Worm (Caenorhabditis elegans) whole organism, young adult: ENCODE measurements around the gene far-5.
A peak's percentile ranks its signal among the peaks of the same experiment; 100 is the strongest.

Experiments
- B0019.2 ChIP-seq: fragments of 200-800 bp; sonication (Bioruptor generic); conservative IDR thresholded peaks from 2 replicates; pipeline ENCODE4 v1.3.6; 2022; ENCODE audit warnings: missing genetic modification reagents, missing genetic modification characterization, missing compliant biosample characterization
- B0261.1 ChIP-seq: sonication (generic microtip); optimal IDR thresholded peaks from 2 replicates; lab custom pipeline; 2016; ENCODE audit warnings: mild to moderate bottlenecking, missing genetic modification characterization, moderate library complexity, missing compliant biosample characterization
- C17E4.6 ChIP-seq: fragments of 200-800 bp; sonication (Bioruptor generic); IDR thresholded peaks from 2 replicates; pipeline ENCODE4 v1.3.6; 2022; ENCODE audit warnings: missing genetic modification reagents, missing genetic modification characterization, missing compliant biosample characterization
- D2030.7 ChIP-seq: fragments of 200-800 bp; sonication (Bioruptor generic); IDR thresholded peaks from 2 replicates; pipeline ENCODE4 v1.3.6; 2022; ENCODE audit warnings: missing genetic modification reagents, missing genetic modification characterization, missing compliant biosample characterization
- F33H1.4 ChIP-seq: fragments of 200-800 bp; sonication (Bioruptor generic); IDR thresholded peaks from 2 replicates; pipeline ENCODE4 v1.3.6; 2022; ENCODE audit warnings: missing genetic modification reagents, missing genetic modification characterization, missing compliant biosample characterization
- F49E8.2 ChIP-seq: sonication (generic microtip); optimal IDR thresholded peaks from 3 replicates; lab custom pipeline; 2017; ENCODE audit warnings: missing genetic modification characterization, mild to moderate bottlenecking, missing compliant biosample characterization, antibody characterized with exemption, moderate library complexity; ENCODE audit not compliant: insufficient read depth
- F57A8.1 ChIP-seq: fragments of 200-800 bp; sonication (Bioruptor generic); optimal IDR thresholded peaks from 2 replicates; lab custom pipeline; 2018; ENCODE audit warnings: mild to moderate bottlenecking, missing genetic modification characterization, moderate library complexity, missing compliant biosample characterization
- K12H6.12 ChIP-seq: fragments of 200-800 bp; sonication (Bioruptor generic); optimal IDR thresholded peaks from 2 replicates; lab custom pipeline; 2018; ENCODE audit warnings: mild to moderate bottlenecking, missing genetic modification characterization, missing compliant biosample characterization
- Y53F4B.3 ChIP-seq: fragments of 200-800 bp; sonication (Bioruptor generic); IDR thresholded peaks from 2 replicates; pipeline ENCODE4 v1.3.6; 2022; ENCODE audit warnings: missing genetic modification reagents, missing genetic modification characterization, missing compliant biosample characterization
- Y67H2A.10 ChIP-seq: fragments of 200-800 bp; sonication (Bioruptor generic); conservative IDR thresholded peaks from 2 replicates; pipeline ENCODE4 v1.3.6; 2022; ENCODE audit warnings: missing genetic modification reagents, missing genetic modification characterization, missing compliant biosample characterization
- Y95B8A.8 ChIP-seq: fragments of 200-800 bp; sonication (Bioruptor generic); IDR thresholded peaks from 2 replicates; pipeline ENCODE4 v1.3.6; 2022; ENCODE audit warnings: missing genetic modification reagents, missing genetic modification characterization, missing compliant biosample characterization
- ama-1 ChIP-seq, 3 experiments: fragments of 150-350 bp in 1 of 3; sonication (generic microtip) in 2 of 3; optimal IDR thresholded peaks; 2 replicates each; lab custom pipeline; 2014 to 2018; ENCODE audit warnings: missing biosample characterization in 2 of 3, missing genetic modification characterization in 2 of 3, missing genetic modification reagents in 2 of 3
- atf-7 ChIP-seq: sonication (generic microtip); optimal IDR thresholded peaks from 2 replicates; lab custom pipeline; 2017; ENCODE audit warnings: mild to moderate bottlenecking, missing genetic modification characterization, missing compliant biosample characterization
- attf-3 ChIP-seq: fragments of 200-800 bp; sonication (Bioruptor generic); conservative IDR thresholded peaks from 2 replicates; pipeline ENCODE4 v1.3.6; 2022; ENCODE audit warnings: missing genetic modification reagents, missing genetic modification characterization, missing compliant biosample characterization
- cebp-1 ChIP-seq, 2 experiments: fragments of 200-800 bp in 1 of 2; sonication (Bioruptor generic) in 1 of 2; sonication (generic microtip) in 1 of 2; IDR thresholded peaks in 1 of 2; optimal IDR thresholded peaks in 1 of 2; 2 replicates each; pipeline versions ENCODE4 v1.3.6 to Lab custom; 2017 to 2022; ENCODE audit warnings: missing compliant biosample characterization in 2 of 2, missing genetic modification characterization in 2 of 2, mild to moderate bottlenecking in 1 of 2, missing genetic modification reagents in 1 of 2, moderate library complexity in 1 of 2
- ceh-40 ChIP-seq: fragments of 200-800 bp; sonication (Bioruptor generic); IDR thresholded peaks from 2 replicates; pipeline ENCODE4 v1.3.6; 2022; ENCODE audit warnings: missing genetic modification characterization, missing compliant biosample characterization
- ceh-91 ChIP-seq: fragments of 200-800 bp; sonication (Bioruptor generic); IDR thresholded peaks from 2 replicates; pipeline ENCODE4 v1.3.6; 2022; ENCODE audit warnings: missing genetic modification reagents, missing genetic modification characterization, missing compliant biosample characterization
- die-1 ChIP-seq: sonication (generic microtip); optimal IDR thresholded peaks from 2 replicates; lab custom pipeline; 2016; ENCODE audit warnings: missing genotype, mild to moderate bottlenecking, missing genetic modification characterization, missing compliant biosample characterization
- dpff-1 ChIP-seq: sonication (generic microtip); optimal IDR thresholded peaks from 2 replicates; lab custom pipeline; 2017; ENCODE audit warnings: mild to moderate bottlenecking, missing genetic modification characterization, missing compliant biosample characterization
- dpl-1 ChIP-seq: fragments of 150-350 bp; optimal IDR thresholded peaks from 2 replicates; lab custom pipeline; 2014; ENCODE audit warnings: missing biosample characterization, missing genetic modification reagents, missing genetic modification characterization
- efl-1 ChIP-seq: fragments of 150-350 bp; optimal IDR thresholded peaks from 2 replicates; lab custom pipeline; 2014; ENCODE audit warnings: missing biosample characterization, missing genetic modification reagents, missing genetic modification characterization
- ets-4 ChIP-seq: fragments of 200-800 bp; sonication (Bioruptor generic); optimal IDR thresholded peaks from 2 replicates; lab custom pipeline; 2018; ENCODE audit warnings: mild to moderate bottlenecking, missing genetic modification characterization, missing compliant biosample characterization
- him-1 ChIP-seq: sonication (generic microtip); optimal IDR thresholded peaks from 2 replicates; lab custom pipeline; 2016; ENCODE audit warnings: missing genotype, missing genetic modification reagents, missing genetic modification characterization, missing compliant biosample characterization
- hmg-1.2 ChIP-seq: fragments of 200-800 bp; sonication (Bioruptor generic); IDR thresholded peaks from 2 replicates; pipeline ENCODE4 v1.3.6; 2022; ENCODE audit warnings: missing genetic modification reagents, missing genetic modification characterization, missing compliant biosample characterization
- lin-40 ChIP-seq: sonication (generic microtip); optimal IDR thresholded peaks from 2 replicates; lab custom pipeline; 2016; ENCODE audit warnings: missing genetic modification characterization, mild to moderate bottlenecking, missing compliant biosample characterization, missing genotype, missing genetic modification reagents
- lin-54 ChIP-seq: fragments of 200-800 bp; sonication (Bioruptor generic); optimal IDR thresholded peaks from 2 replicates; lab custom pipeline; 2018; ENCODE audit warnings: mild to moderate bottlenecking, missing genetic modification characterization, missing compliant biosample characterization
- lir-1 ChIP-seq: fragments of 200-800 bp; sonication (Bioruptor generic); conservative IDR thresholded peaks from 2 replicates; pipeline ENCODE4 v1.3.6; 2022; ENCODE audit warnings: missing genetic modification reagents, missing genetic modification characterization, missing compliant biosample characterization
- madf-6 ChIP-seq: fragments of 200-800 bp; sonication (Bioruptor generic); IDR thresholded peaks from 2 replicates; pipeline ENCODE4 v1.3.6; 2022; ENCODE audit warnings: missing genetic modification reagents, missing genetic modification characterization, missing compliant biosample characterization
- madf-8 ChIP-seq: fragments of 200-800 bp; sonication (Bioruptor generic); conservative IDR thresholded peaks from 2 replicates; pipeline ENCODE4 v1.3.6; 2022; ENCODE audit warnings: missing genetic modification reagents, missing genetic modification characterization, missing compliant biosample characterization
- nfya-1 ChIP-seq: sonication (generic microtip); optimal IDR thresholded peaks from 2 replicates; lab custom pipeline; 2017; ENCODE audit warnings: antibody characterized with exemption, missing compliant biosample characterization, missing genetic modification characterization, borderline replicate concordance; ENCODE audit not compliant: insufficient read depth
- nhr-80 ChIP-seq: sonication (generic microtip); optimal IDR thresholded peaks from 2 replicates; lab custom pipeline; 2016; ENCODE audit warnings: missing genetic modification characterization, missing compliant biosample characterization
- pbrm-1 ChIP-seq: fragments of 200-800 bp; sonication (Bioruptor generic); IDR thresholded peaks from 2 replicates; pipeline ENCODE4 v1.3.6; 2022; ENCODE audit warnings: missing genetic modification reagents, missing genetic modification characterization, missing compliant biosample characterization
- rcor-1 ChIP-seq: fragments of 200-800 bp; sonication (Bioruptor generic); IDR thresholded peaks from 2 replicates; pipeline ENCODE4 v1.3.6; 2022; ENCODE audit warnings: missing genetic modification reagents, missing genetic modification characterization, missing compliant biosample characterization
- rpc-1 ChIP-seq, 2 experiments: fragments of 150-350 bp in 1 of 2; sonication (generic microtip) in 1 of 2; optimal IDR thresholded peaks; 2 replicates each; lab custom pipeline; 2014 to 2018; ENCODE audit warnings: missing biosample characterization in 1 of 2, missing genetic modification characterization in 1 of 2, missing genetic modification reagents in 1 of 2, missing genotype in 1 of 2
- snpc-1.1 ChIP-seq: sonication (generic microtip); optimal IDR thresholded peaks from 2 replicates; lab custom pipeline; 2017; ENCODE audit warnings: missing genetic modification characterization, mild to moderate bottlenecking, missing compliant biosample characterization, antibody characterized with exemption, moderate library complexity, missing genotype, missing genetic modification reagents; ENCODE audit not compliant: insufficient read depth
- snpc-4 ChIP-seq, 5 experiments: fragments of 150-350 bp in 1 of 5; sonication (generic microtip) in 4 of 5; optimal IDR thresholded peaks; 2 replicates each; lab custom pipeline; 2014 to 2018; ENCODE audit warnings: missing genetic modification characterization in 5 of 5, missing biosample characterization in 3 of 5, antibody characterized with exemption in 2 of 5, mild to moderate bottlenecking in 2 of 5, missing compliant biosample characterization in 2 of 5, missing genotype in 2 of 5, moderate library complexity in 2 of 5, missing genetic modification reagents in 1 of 5
- sptf-2 ChIP-seq: fragments of 200-800 bp; sonication (Bioruptor generic); optimal IDR thresholded peaks from 2 replicates; lab custom pipeline; 2018; ENCODE audit warnings: mild to moderate bottlenecking, missing genetic modification characterization, missing compliant biosample characterization
- tbp1 ChIP-seq: fragments of 200-800 bp; sonication (Bioruptor generic); optimal IDR thresholded peaks from 2 replicates; lab custom pipeline; 2018; ENCODE audit warnings: mild to moderate bottlenecking, missing genetic modification characterization, missing compliant biosample characterization
- unc-130 ChIP-seq: sonication (generic microtip); optimal IDR thresholded peaks from 2 replicates; lab custom pipeline; 2016; ENCODE audit warnings: missing genetic modification reagents, missing genetic modification characterization, missing compliant biosample characterization
- unc-62 ChIP-seq: fragments of 150-350 bp; optimal IDR thresholded peaks from 2 replicates; lab custom pipeline; 2014; ENCODE audit warnings: missing biosample characterization, missing genetic modification reagents, missing genetic modification characterization
- ztf-26 ChIP-seq: sonication (generic microtip); optimal IDR thresholded peaks from 2 replicates; lab custom pipeline; 2017; ENCODE audit warnings: missing genetic modification characterization, missing compliant biosample characterization

Gene far-5

ce11 chrV:13000068-13000467 lies 4.7 kb downstream of the far-5 start (continued):
- TF ChIP-seq pbrm-1 (peak; percentile 35; the same call in 1 of the 2 replicates), Y95B8A.8 (0 out of 2 replicates have a peak, but pooled peaks have one; percentile 52), lin-40 (tag; lab: Kevin White, UChicago) (no peak), B0019.2 (peak; percentile 66), attf-3 (peak; percentile 34; the same call in 1 of the 2 replicates), efl-1 (peak; percentile 95), madf-6 (peak; percentile 97), ztf-26 (tag; lab: Kevin White, UChicago) (no peak), tbp1 (GFP tag; lab: Kevin White, UChicago) (no peak), snpc-4 (GFP tag; optimal IDR thresholded peaks at IDR 0.05; lab: Kevin White, UChicago) (no peak), snpc-4 (tag; optimal IDR thresholded peaks at IDR 0.05; lab: Kevin White, UChicago) (peak in 1 of 4 experiments; percentile 55), dpl-1 (GFP tag; lab: Kevin White, UChicago) (peak; percentile 91), madf-8 (peak; percentile 95), Y53F4B.3 (GFP tag; lab: Robert Waterston, UW) (no peak), ets-4 (no peak), hmg-1.2 (GFP tag; lab: Robert Waterston, UW) (peak; percentile 29; the same call in 1 of the 2 replicates), ceh-91 (GFP tag; lab: Robert Waterston, UW) (peak; percentile 86), rcor-1 (GFP tag; lab: Robert Waterston, UW) (peak; percentile 54; the same call in 1 of the 2 replicates), snpc-1.1 (tag; lab: Kevin White, UChicago) (peak; percentile 37), F49E8.2 (peak; percentile 87), rpc-1 (optimal IDR thresholded peaks at IDR 0.05; lab: Kevin White, UChicago) (no peak), rpc-1 (tag; optimal IDR thresholded peaks at IDR 0.05; lab: Kevin White, UChicago) (peak; percentile 4), lir-1 (GFP tag; lab: Robert Waterston, UW) (no peak; the same call in 1 of the 2 replicates), die-1 (tag; lab: Kevin White, UChicago) (no peak)

ce11 chrV:13002070-13002469 lies 6.7 kb downstream of the far-5 start, which contains the start of gene inft-2:
Gene inft-2, plus strand, starts transcription at chrV:13002317.
- peak; percentile 40 for TF ChIP-seq unc-62
- TF ChIP-seq cebp-1 (GFP tag; IDR thresholded peaks at IDR 0.05; lab: Robert Waterston, UW): peak; percentile 65; the same call in 1 of the 2 replicates
- no peak for TF ChIP-seq cebp-1 (tag; optimal IDR thresholded peaks at IDR 0.05; lab: Kevin White, UChicago)
- TF ChIP-seq nfya-1 (tag; lab: Kevin White, UChicago): no peak
- peak; percentile 71 for TF ChIP-seq nhr-80 (tag; lab: Kevin White, UChicago)

- TF ChIP-seq K12H6.12 (peak; percentile 58), snpc-4 (GFP tag; optimal IDR thresholded peaks at IDR 0.05; lab: Kevin White, UChicago) (peak; percentile 49), snpc-4 (tag; optimal IDR thresholded peaks at IDR 0.05; lab: Kevin White, UChicago) (peak in 3 of 4 experiments; percentile 52 to 73 (median 61)), him-1 (tag; lab: Kevin White, UChicago) (peak; percentile 39), atf-7 (peak; percentile 69), rpc-1 (optimal IDR thresholded peaks at IDR 0.05; lab: Kevin White, UChicago) (peak; percentile 90), rpc-1 (tag; optimal IDR thresholded peaks at IDR 0.05; lab: Kevin White, UChicago) (peak; percentile 77), F49E8.2 (peak; percentile 67), D2030.7 (GFP tag; lab: Robert Waterston, UW) (peak; percentile 39; the same call in 1 of the 2 replicates), lin-54 (GFP tag; lab: Kevin White, UChicago) (peak; percentile 63), Y67H2A.10 (GFP tag; lab: Robert Waterston, UW) (no peak), F33H1.4 (GFP tag; lab: Robert Waterston, UW) (no peak), ama-1 (optimal IDR thresholded peaks at IDR 0.05; lab: Kevin White, UChicago) (no peak), ama-1 (GFP tag; optimal IDR thresholded peaks at IDR 0.05; lab: Kevin White, UChicago) (peak; percentile 63 to 76), C17E4.6 (GFP tag; lab: Robert Waterston, UW) (peak; percentile 32; the same call in 1 of the 2 replicates), sptf-2 (GFP tag; lab: Kevin White, UChicago) (peak; percentile 37), F57A8.1 (GFP tag; lab: Kevin White, UChicago) (peak; percentile 38), snpc-1.1 (tag; lab: Kevin White, UChicago) (no peak), ceh-40 (GFP tag; lab: Robert Waterston, UW) (peak; percentile 18; the same call in 1 of the 2 replicates), B0261.1 (tag; lab: Kevin White, UChicago) (peak; percentile 87), madf-6 (peak; percentile 65), unc-130 (GFP tag; lab: Kevin White, UChicago) (peak; percentile 27), ztf-26 (tag; lab: Kevin White, UChicago) (peak; percentile 51), tbp1 (GFP tag; lab: Kevin White, UChicago) (peak; percentile 90), dpff-1 (tag; lab: Kevin White, UChicago) (no peak)
These were observed 8.0 kb downstream of the far-5 start for ce11 chrV:13003378-13003777.
